Worm (Caenorhabditis elegans): ENCODE results near the gene tmed-10.

The tmed-10 gene

DNA sequence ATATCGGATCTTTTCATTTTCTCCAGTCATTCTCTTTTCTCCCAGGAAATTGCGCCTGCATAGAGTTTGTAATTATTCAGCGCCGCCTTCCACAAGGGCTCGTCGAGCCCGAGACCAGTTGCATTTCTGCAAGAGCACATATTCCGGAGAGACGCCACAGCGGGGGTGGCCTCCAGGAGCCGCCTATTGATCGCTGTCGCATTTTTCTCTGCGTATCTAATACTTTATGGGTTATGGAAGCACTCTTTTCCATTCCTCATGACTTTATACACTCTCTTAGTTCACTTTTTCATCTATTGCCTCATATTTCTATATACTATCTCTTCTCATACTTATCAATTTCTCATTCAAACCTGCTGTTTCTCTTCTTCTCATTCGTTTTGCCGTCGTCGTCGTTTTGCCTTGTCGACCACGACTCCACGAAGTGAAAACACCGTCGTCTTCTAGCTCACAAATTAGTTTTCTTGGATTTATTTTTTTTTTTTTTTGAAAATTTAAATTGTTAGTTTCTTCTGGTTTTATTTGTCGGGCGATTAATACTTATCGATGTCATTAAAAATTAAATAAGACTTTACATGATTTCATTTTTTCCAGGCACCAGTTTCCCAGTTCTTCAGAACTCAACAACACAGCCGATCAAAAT, 48.5 kb upstream of the tmed-10 start, which contains the start of gene cnb-1 (continued):
- TF ChIP-seq ceh-90 (tag; optimal IDR thresholded peaks at IDR 0.05): no peak
- peak; percentile 83 for TF ChIP-seq swsn-7 (tag; optimal IDR thresholded peaks at IDR 0.05)

DNA sequence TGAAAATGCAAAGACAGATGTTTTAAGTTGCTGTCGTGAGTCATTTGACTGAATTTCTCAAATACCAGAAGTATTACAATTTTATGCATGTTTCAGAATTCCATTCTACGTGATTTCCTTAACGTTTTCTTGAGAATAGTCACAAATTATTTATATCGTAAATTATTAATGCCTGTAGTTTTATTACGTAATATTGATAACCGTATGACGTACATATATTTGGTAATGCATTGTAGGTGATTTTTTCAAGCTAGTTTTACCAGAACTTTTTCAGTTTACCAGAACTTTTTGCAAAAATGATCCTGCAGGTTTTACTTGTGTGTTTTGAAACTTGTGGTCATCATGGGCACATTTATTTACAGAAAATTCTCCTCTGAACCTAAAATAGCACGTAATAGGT, 47.2 kb upstream of the tmed-10 start:
- TF ChIP-seq lin-39 (tag; optimal IDR thresholded peaks at IDR 0.05) (no peak), dsc-1 (tag; optimal IDR thresholded peaks at IDR 0.05) (peak; percentile 12)

DNA sequence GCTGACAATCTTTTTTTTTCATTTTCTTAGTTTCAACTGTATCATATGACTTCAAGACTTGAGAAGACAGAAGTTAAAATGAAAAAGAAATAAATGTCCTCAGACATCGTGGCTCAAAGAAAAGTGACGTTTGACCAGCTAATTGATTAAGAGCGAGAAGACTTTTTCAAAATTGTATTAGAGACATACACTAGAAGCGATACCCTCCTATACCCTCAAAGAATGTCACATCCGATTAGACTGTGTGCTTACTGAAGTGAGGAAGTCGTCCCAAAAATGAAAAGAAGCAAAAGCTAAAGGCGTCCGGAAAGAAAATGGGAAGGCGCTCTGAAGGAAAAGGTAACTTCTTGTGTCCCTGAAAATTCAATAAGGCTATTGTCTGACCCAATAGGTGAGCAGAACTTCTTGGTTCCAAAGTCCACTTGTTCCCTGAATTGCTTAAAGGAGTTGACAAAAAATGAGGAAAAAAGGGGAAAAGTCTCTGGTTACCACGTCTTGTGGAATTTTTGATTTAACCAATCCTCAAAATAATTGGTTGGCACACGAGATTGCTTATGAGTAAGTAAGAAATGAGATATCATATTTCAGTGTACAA, 45.6 kb upstream of the tmed-10 start:
- TF ChIP-seq egl-13 (tag; optimal IDR thresholded peaks at IDR 0.05) (peak; percentile 48), lin-14 (GFP tag; optimal IDR thresholded peaks at IDR 0.05) (peak; percentile 19), lin-15B (tag; optimal IDR thresholded peaks at IDR 0.05) (no peak)

DNA sequence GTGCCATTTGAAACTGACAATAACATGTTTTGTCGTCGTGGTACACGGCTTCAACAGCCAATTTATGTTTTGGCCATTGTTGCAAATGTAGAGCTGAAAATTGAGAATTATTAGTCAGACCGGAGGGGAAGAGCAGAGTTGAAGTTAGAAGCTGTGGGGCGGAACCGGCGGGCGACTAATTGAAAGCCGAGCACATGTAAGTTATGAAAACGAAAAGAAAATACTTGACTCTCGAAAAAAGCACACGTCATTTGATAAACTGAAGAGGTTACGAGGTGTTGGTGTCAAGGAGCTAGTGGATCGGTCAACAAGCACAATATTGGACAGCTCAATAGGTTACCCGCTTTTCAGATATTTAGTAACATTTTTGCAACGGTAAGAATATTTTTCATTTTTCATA, 39.4 kb upstream of the tmed-10 start, which contains the start of gene dop-5:
Gene dop-5, minus strand, starts transcription at position 101 of the 400 bp plus-strand sequence.
- TF ChIP-seq C34B4.2 (tag; optimal IDR thresholded peaks at IDR 0.05) (no peak), nhr-76 (tag; optimal IDR thresholded peaks at IDR 0.05) (no peak), aha-1 (tag; optimal IDR thresholded peaks at IDR 0.05) (no peak), mab-9 (GFP tag; IDR thresholded peaks at IDR 0.05) (no peak), Y116A8C.19 (tag; optimal IDR thresholded peaks at IDR 0.05; ENCODE audit: borderline replicate concordance) (no peak), nhr-11 (tag; optimal IDR thresholded peaks at IDR 0.05) (no peak), pag-3 (tag; optimal IDR thresholded peaks at IDR 0.05; ENCODE audit: borderline replicate concordance, insufficient read depth) (no peak), dsc-1 (tag; optimal IDR thresholded peaks at IDR 0.05) (no peak), mef-2 (tag; optimal IDR thresholded peaks at IDR 0.05) (no peak), ama-1 (optimal IDR thresholded peaks at IDR 0.05) (no peak), efl-3 (GFP tag; optimal IDR thresholded peaks at IDR 0.05) (no peak), unc-86 (tag; optimal IDR thresholded peaks at IDR 0.05) (no peak), unc-98 (GFP tag; IDR thresholded peaks at IDR 0.05) (no peak), aly-2 (tag; optimal IDR thresholded peaks at IDR 0.05) (no peak), ces-1 (GFP tag; optimal IDR thresholded peaks at IDR 0.05) (no peak), zip-4 (GFP tag; optimal IDR thresholded peaks at IDR 0.05) (no peak)

DNA sequence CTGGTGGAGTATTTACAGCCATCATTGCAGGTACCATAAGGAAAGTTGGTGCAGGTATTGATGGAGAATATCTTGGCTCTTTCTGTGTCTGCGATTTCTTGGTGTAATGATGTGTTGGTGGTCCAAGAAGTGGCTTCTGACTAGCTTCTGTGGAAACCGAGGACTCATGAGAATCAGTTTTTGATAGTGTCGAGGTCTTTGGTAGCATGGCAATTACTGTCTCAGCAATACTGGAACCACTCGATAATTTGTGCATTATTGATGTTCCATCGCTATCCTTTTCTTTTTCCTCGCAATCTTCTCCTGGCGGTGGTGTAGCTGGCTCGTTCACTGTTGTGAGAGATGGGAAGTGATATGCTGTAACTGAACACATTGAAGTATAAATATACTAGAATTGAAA, 36.8 kb upstream of the tmed-10 start:
- TF ChIP-seq tbx-2 (tag; optimal IDR thresholded peaks at IDR 0.05): no peak
- no peak for TF ChIP-seq lir-3 (tag; optimal IDR thresholded peaks at IDR 0.05; ENCODE audit: poor library complexity)
- TF ChIP-seq alr-1 (tag; optimal IDR thresholded peaks at IDR 0.05; ENCODE audit: borderline replicate concordance): no peak
- no peak for TF ChIP-seq Y116A8C.19 (tag; optimal IDR thresholded peaks at IDR 0.05; ENCODE audit: borderline replicate concordance)
- TF ChIP-seq irx-1 (tag; optimal IDR thresholded peaks at IDR 0.05): no peak
- no peak for TF ChIP-seq nhr-28 (tag; optimal IDR thresholded peaks at IDR 0.05)
- TF ChIP-seq ceh-82 (tag; optimal IDR thresholded peaks at IDR 0.05): no peak
- no peak for TF ChIP-seq nhr-71 (tag; optimal IDR thresholded peaks at IDR 0.05)
- TF ChIP-seq efl-1 (optimal IDR thresholded peaks at IDR 0.05): no peak
- no peak for TF ChIP-seq efl-1 (GFP tag; optimal IDR thresholded peaks at IDR 0.05 in 1 of 2)
- no peak for TF ChIP-seq nhr-77 (tag; optimal IDR thresholded peaks at IDR 0.05)
- TF ChIP-seq elt-2 (tag; optimal IDR thresholded peaks at IDR 0.05): no peak
- TF ChIP-seq lin-13 (GFP tag; optimal IDR thresholded peaks at IDR 0.05): no peak
- TF ChIP-seq ceh-88 (GFP tag; IDR thresholded peaks at IDR 0.05): no peak
- TF ChIP-seq ets-5 (GFP tag; IDR thresholded peaks at IDR 0.05): no peak
- no peak for TF ChIP-seq C04F5.9 (tag; optimal IDR thresholded peaks at IDR 0.05)
- no peak for TF ChIP-seq swsn-7 (tag; optimal IDR thresholded peaks at IDR 0.05)

Measured in whole organism, L1 larva.